Worm (Caenorhabditis elegans) whole organism, midembryonic: ENCODE data around the gene txt-8.
"Not testable (repeated sequence)": the region's sequence is repeated elsewhere in the genome, so short reads cannot be mapped to it uniquely, and the experiment has no call there.

Source experiments
- T22C8.4 ChIP-seq: fragments of 200-800 bp; sonication (Bioruptor generic); IDR thresholded peaks from 2 replicates; pipeline ENCODE4 v1.3.6; 2022; ENCODE audit warnings: missing genetic modification characterization, missing compliant biosample characterization
- cog-1 ChIP-seq: sonication (generic microtip); optimal IDR thresholded peaks from 2 replicates; lab custom pipeline; 2016; ENCODE audit warnings: missing genetic modification characterization, missing compliant biosample characterization
- flt-1 ChIP-seq: fragments of 200-800 bp; sonication (Bioruptor generic); IDR thresholded peaks from 2 replicates; pipeline ENCODE4 v1.3.6; 2022; ENCODE audit warnings: missing genetic modification characterization, missing compliant biosample characterization
- klf-2 ChIP-seq: fragments of 200-800 bp; sonication (Bioruptor generic); conservative IDR thresholded peaks from 2 replicates; pipeline ENCODE4 v1.3.6; 2022; ENCODE audit warnings: missing genetic modification reagents, missing genetic modification characterization, missing compliant biosample characterization
- med-1 ChIP-seq: sonication (generic microtip); optimal IDR thresholded peaks from 2 replicates; lab custom pipeline; 2017; ENCODE audit warnings: missing genetic modification characterization, mild to moderate bottlenecking, missing compliant biosample characterization, antibody characterized with exemption, missing genetic modification reagents; ENCODE audit not compliant: insufficient read depth
- ref-1 ChIP-seq: fragments of 200-800 bp; sonication (Bioruptor generic); conservative IDR thresholded peaks from 2 replicates; pipeline ENCODE4 v1.3.6; 2022; ENCODE audit warnings: missing genetic modification reagents, missing genetic modification characterization, missing compliant biosample characterization
- tab-1 ChIP-seq: fragments of 200-800 bp; sonication (Bioruptor generic); IDR thresholded peaks from 2 replicates; pipeline ENCODE4 v1.3.6; 2022; ENCODE audit warnings: missing genetic modification characterization, missing compliant biosample characterization
- ztf-23 ChIP-seq: fragments of 200-800 bp; sonication (Bioruptor generic); IDR thresholded peaks from 2 replicates; pipeline ENCODE4 v1.3.6; 2022; ENCODE audit warnings: missing genetic modification reagents, missing genetic modification characterization, missing compliant biosample characterization
- ztf-29 ChIP-seq: fragments of 200-800 bp; sonication (Bioruptor generic); IDR thresholded peaks from 2 replicates; pipeline ENCODE4 v1.3.6; 2022; ENCODE audit warnings: missing genetic modification reagents, missing genetic modification characterization, missing compliant biosample characterization

Gene txt-8

DNA sequence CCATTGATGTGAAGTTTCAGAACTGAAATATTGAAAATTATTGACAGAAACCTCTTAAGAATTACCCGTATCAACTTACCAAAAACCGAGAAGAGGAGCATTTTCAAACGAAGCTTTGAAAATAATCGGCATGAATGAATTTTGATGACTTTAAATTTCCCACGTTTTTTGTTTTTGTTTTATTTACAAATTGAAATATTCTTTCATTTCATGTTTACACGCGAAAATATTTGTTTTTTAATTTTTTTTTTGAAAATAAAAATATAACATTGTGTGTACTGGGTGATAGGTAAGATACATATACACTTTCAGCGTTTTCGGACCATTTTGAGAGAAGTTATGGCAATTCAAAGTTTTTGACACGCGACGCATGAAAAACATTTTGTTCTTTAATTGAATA, 18.5 kb upstream of the txt-8 start, which contains the start of gene Y51A2B.9:
Gene Y51A2B.9 (minus strand): TSS at position 101 of the 400 bp plus-strand sequence.
- no peak for TF ChIP-seq klf-2
- TF ChIP-seq med-1 = no peak
- no peak for TF ChIP-seq cog-1 (tag; lab: Kevin White, UChicago)
- no peak for TF ChIP-seq ztf-23
- no peak for TF ChIP-seq ztf-29 (GFP tag; lab: Robert Waterston, UW)
- no peak for TF ChIP-seq ref-1 (GFP tag; lab: Robert Waterston, UW)
- no peak for TF ChIP-seq flt-1 (GFP tag; lab: Robert Waterston, UW)
- TF ChIP-seq T22C8.4 = no peak

DNA sequence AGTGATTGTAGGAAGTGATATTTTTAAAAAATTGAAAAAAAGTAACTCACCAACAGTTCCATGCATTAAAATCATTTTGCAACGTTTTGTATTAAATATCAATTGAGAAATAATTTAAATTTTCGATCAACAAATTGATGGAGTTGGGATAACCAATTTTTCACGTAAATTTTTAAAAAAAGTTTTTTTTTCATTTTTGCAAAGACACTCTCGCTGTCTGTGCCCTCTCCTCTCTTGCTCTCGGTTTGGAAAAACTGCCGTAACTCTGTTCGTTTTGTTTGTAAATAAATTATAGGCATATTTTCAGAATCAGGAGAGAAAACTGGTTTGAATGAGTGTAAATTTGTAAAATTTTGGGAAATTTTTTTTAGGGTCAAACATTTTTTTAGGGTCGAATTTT, 16.3 kb upstream of the txt-8 start, which contains the start of gene Y51A2B.16:
Gene Y51A2B.16 (minus strand): TSS at position 101 of the 400 bp plus-strand sequence.
- TF ChIP-seq ztf-23 = no peak
- no peak for TF ChIP-seq ztf-29 (GFP tag; lab: Robert Waterston, UW)
- TF ChIP-seq tab-1 = no peak
- no peak for TF ChIP-seq cog-1 (tag; lab: Kevin White, UChicago)
- no peak for TF ChIP-seq klf-2
- TF ChIP-seq med-1 = no peak
- TF ChIP-seq flt-1 (GFP tag; lab: Robert Waterston, UW) = no peak
- no peak for TF ChIP-seq ref-1 (GFP tag; lab: Robert Waterston, UW)
- TF ChIP-seq T22C8.4 = no peak

DNA sequence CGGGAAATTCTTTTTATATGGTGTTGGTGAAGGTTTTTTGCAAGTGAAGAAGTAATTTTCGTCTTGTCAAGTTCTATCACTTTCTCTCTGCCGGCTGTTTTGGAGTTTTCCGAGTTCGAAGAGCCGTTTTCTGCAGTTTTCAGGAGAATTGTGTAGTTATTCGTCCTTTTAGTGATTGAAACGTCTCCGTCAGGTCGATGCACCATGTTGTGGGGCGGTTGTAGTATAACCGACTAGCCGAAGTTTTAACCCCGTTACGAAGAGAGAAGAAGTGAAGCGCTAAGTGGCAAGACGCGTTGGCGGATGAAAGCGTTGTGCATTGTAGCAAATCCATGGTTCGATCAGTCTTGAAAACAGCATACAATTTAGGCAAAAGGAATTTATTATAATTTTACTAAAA, 11.4 kb upstream of the txt-8 start:
- TF ChIP-seq cog-1 (tag; lab: Kevin White, UChicago) (no peak), ztf-23 (no peak), T22C8.4 (no peak), klf-2 (no peak), flt-1 (GFP tag; lab: Robert Waterston, UW) (no peak), ztf-29 (GFP tag; lab: Robert Waterston, UW) (no peak), tab-1 (no peak), med-1 (no peak)

ce11 chrV:18404767-18405166, 9.4 kb upstream of the txt-8 start, which contains the start of gene srh-209:
Gene srh-209 (minus strand): TSS chrV:18404867.
- not testable (repeated sequence) for TF ChIP-seq tab-1; cog-1 (tag; lab: Kevin White, UChicago); ztf-23

- no peak for TF ChIP-seq med-1
- TF ChIP-seq tab-1 = no peak
- TF ChIP-seq T22C8.4 = no peak
- TF ChIP-seq ztf-23 = no peak
- no peak for TF ChIP-seq flt-1 (GFP tag; lab: Robert Waterston, UW)
- TF ChIP-seq ref-1 (GFP tag; lab: Robert Waterston, UW) = no peak
- TF ChIP-seq klf-2 = no peak
- TF ChIP-seq cog-1 (tag; lab: Kevin White, UChicago) = no peak
- TF ChIP-seq ztf-29 (GFP tag; lab: Robert Waterston, UW) = no peak
These were observed 4.0 kb upstream of the txt-8 start, which contains the start of gene srh-207 for ce11 chrV:18410142-18410541. Gene srh-207 (minus strand): TSS chrV:18410242.

- TF ChIP-seq cog-1 (tag; lab: Kevin White, UChicago) (no peak), ztf-29 (GFP tag; lab: Robert Waterston, UW) (no peak)
These were observed 1.8 kb upstream of the txt-8 start for ce11 chrV:18412351-18412750.

DNA sequence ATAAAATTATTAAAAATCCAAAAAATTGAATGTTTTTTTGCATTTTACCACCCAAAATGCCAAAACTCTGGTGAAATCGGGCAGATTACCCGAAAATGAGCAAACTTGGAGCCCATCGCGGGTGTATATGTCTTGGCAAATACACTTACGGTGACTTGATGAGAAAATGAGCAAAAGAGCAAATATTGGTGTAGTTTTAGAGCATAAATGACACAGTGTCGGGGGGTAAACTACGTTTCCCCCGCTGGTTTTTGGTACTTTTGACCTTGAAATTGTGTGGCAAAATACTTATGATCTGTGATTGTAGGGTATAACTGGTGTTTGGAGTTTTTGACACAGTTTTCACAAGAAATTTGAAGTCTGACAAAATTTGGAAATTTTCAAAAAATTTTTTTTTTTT, 1.3 kb upstream of the txt-8 start, which contains the start of gene ZK262.2:
Gene ZK262.2 (minus strand): TSS at position 101 of the 400 bp plus-strand sequence.
- no peak for TF ChIP-seq T22C8.4

DNA sequence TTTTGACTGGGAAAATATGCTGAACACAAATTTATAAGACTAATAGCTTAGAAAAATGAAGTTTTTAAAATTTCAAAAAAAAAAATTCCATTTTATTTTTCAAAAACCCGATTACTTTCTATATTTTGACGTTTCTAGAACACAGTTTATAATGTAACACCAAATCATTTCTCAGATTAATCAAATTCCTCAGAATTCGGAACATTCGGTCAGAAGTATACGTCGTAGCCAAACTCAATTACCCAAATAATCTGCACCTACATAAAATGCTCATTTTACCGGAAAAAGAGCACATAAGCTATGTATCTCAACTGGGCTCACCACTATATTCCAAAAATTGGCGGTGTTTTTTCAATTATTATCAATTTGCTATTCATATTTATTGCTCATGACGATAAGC, 6.6 kb downstream of the txt-8 start, which contains the start of gene srj-26:
Gene srj-26 (plus strand): TSS at position 301 of the 400 bp plus-strand sequence.
- no peak for TF ChIP-seq ztf-23
- TF ChIP-seq flt-1 (GFP tag; lab: Robert Waterston, UW) = no peak
- no peak for TF ChIP-seq tab-1
- no peak for TF ChIP-seq ztf-29 (GFP tag; lab: Robert Waterston, UW)
- no peak for TF ChIP-seq T22C8.4

- TF ChIP-seq cog-1 (tag; lab: Kevin White, UChicago) = no peak
- no peak for TF ChIP-seq tab-1
- TF ChIP-seq ref-1 (GFP tag; lab: Robert Waterston, UW) = no peak
- no peak for TF ChIP-seq T22C8.4
- no peak for TF ChIP-seq med-1
- no peak for TF ChIP-seq ztf-23
- no peak for TF ChIP-seq flt-1 (GFP tag; lab: Robert Waterston, UW)
- no peak for TF ChIP-seq ztf-29 (GFP tag; lab: Robert Waterston, UW)
- no peak for TF ChIP-seq klf-2
These were observed 10.3 kb downstream of the txt-8 start, which contains the start of gene ZK262.4 for ce11 chrV:18424471-18424870. Gene ZK262.4 (minus strand): TSS chrV:18424571.

DNA sequence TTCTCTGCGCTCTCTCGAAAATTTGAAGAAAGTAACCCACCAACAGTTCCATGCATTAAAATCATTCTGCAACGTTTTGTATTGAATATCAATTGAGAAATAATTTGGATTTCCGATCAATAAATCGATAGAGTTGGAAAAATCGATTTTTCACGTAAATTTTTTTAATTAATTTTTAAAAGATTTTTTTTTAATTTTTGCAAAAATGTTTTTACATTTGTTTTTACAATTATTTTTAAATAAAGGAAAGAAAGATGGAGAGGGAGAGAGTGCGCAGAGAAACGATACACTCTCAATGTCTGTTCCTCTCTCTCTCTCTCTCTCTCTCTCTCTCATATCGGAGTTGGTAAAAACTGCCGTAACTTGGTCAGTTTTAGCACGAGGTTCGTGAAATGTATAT, 11.4 kb downstream of the txt-8 start, which contains the start of gene ZK262.19:
Gene ZK262.19 (minus strand): TSS at position 101 of the 400 bp plus-strand sequence.
- no peak for TF ChIP-seq ztf-29 (GFP tag; lab: Robert Waterston, UW)
- no peak for TF ChIP-seq tab-1
- TF ChIP-seq med-1 = no peak
- TF ChIP-seq ref-1 (GFP tag; lab: Robert Waterston, UW) = no peak
- no peak for TF ChIP-seq klf-2
- no peak for TF ChIP-seq ztf-23
- no peak for TF ChIP-seq T22C8.4
- TF ChIP-seq flt-1 (GFP tag; lab: Robert Waterston, UW) = no peak
- no peak for TF ChIP-seq cog-1 (tag; lab: Kevin White, UChicago)

DNA sequence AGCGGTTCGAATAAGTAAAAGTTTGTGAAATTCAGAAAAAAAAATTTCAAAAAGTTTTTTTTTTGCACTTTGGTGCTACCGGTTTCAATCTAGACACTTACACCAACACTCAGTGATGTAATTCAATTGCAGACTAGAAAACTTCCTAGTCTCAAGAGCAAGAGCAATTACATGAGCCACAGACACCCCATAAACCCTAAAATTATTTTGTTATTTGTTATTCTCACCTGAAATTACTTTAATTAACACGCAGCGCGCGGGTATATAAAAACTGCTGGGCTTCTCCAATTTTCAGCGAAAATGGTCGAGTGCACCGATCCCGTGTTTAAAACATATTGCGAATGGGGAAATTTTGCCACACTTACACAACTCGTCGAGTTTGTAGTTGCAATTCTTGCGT, 12.1 kb downstream of the txt-8 start, which contains the start of gene srw-83:
Gene srw-83 (plus strand): TSS at position 301 of the 400 bp plus-strand sequence.
- TF ChIP-seq flt-1 (GFP tag; lab: Robert Waterston, UW) (no peak), cog-1 (tag; lab: Kevin White, UChicago) (no peak), ztf-23 (no peak), klf-2 (no peak), med-1 (no peak), tab-1 (no peak), ztf-29 (GFP tag; lab: Robert Waterston, UW) (no peak), T22C8.4 (no peak), ref-1 (GFP tag; lab: Robert Waterston, UW) (no peak)
